Worm (Caenorhabditis elegans): ENCODE results near the gene nhr-35.

The nhr-35 gene

ce11 chrX:4549853-4550596 lies 17.5 kb downstream of the nhr-35 start, which contains the start of gene C07A12.18 (continued):
- TF ChIP-seq dsc-1 (tag; optimal IDR thresholded peaks at IDR 0.05), result no peak
- TF ChIP-seq unc-30 (tag; optimal IDR thresholded peaks at IDR 0.05), result no peak
- no peak for TF ChIP-seq lin-39 (tag; optimal IDR thresholded peaks at IDR 0.05)
- no peak for TF ChIP-seq lsy-2 (tag; optimal IDR thresholded peaks at IDR 0.05)

- TF ChIP-seq mdl-1 (tag; optimal IDR thresholded peaks at IDR 0.05) (peak in 1 of 2 experiments; percentile 54), C16A3.4 (tag; optimal IDR thresholded peaks at IDR 0.05) (peak; percentile 26), pqm-1 (tag; optimal IDR thresholded peaks at IDR 0.05) (no peak), nhr-20 (tag; optimal IDR thresholded peaks at IDR 0.05) (peak; percentile 52), unc-62 (GFP tag; optimal IDR thresholded peaks at IDR 0.05) (no peak), tlp-1 (tag; optimal IDR thresholded peaks at IDR 0.05) (no peak), isw-1 (GFP tag; IDR thresholded peaks at IDR 0.05) (no peak), efl-1 (optimal IDR thresholded peaks at IDR 0.05) (no peak), efl-1 (GFP tag; optimal IDR thresholded peaks at IDR 0.05 in 1 of 2) (no peak), tbx-2 (tag; optimal IDR thresholded peaks at IDR 0.05) (no peak), blmp-1 (tag; optimal IDR thresholded peaks at IDR 0.05) (peak; percentile 94), hlh-4 (tag; optimal IDR thresholded peaks at IDR 0.05) (no peak), zag-1 (tag; optimal IDR thresholded peaks at IDR 0.05) (no peak), mep-1 (tag; optimal IDR thresholded peaks at IDR 0.05) (no peak), grh-1 (GFP tag; IDR thresholded peaks at IDR 0.05) (peak; percentile 54; the same call in 1 of the 2 replicates), elt-3 (tag; optimal IDR thresholded peaks at IDR 0.05) (peak; percentile 6 to 74 (median 33)), nhr-11 (tag; optimal IDR thresholded peaks at IDR 0.05) (no peak), efl-3 (GFP tag; optimal IDR thresholded peaks at IDR 0.05) (no peak), fkh-4 (tag; optimal IDR thresholded peaks at IDR 0.05; ENCODE audit: borderline replicate concordance) (no peak), unc-86 (tag; optimal IDR thresholded peaks at IDR 0.05) (no peak), snpc-4 (tag; optimal IDR thresholded peaks at IDR 0.05) (no peak), C04F5.9 (tag; optimal IDR thresholded peaks at IDR 0.05) (no peak), dpl-1 (GFP tag; optimal IDR thresholded peaks at IDR 0.05) (peak in 1 of 3 experiments; percentile 3), nhr-84 (tag; optimal IDR thresholded peaks at IDR 0.05) (no peak), nhr-76 (tag; optimal IDR thresholded peaks at IDR 0.05) (no peak), egl-13 (tag; optimal IDR thresholded peaks at IDR 0.05) (no peak), ets-5 (GFP tag; IDR thresholded peaks at IDR 0.05) (no peak), skn-1 (tag; optimal IDR thresholded peaks at IDR 0.05) (no peak), ztf-11 (tag; optimal IDR thresholded peaks at IDR 0.05) (no peak), nhr-77 (tag; optimal IDR thresholded peaks at IDR 0.05) (no peak), egl-27 (tag; optimal IDR thresholded peaks at IDR 0.05) (peak; percentile 10 to 41), zip-4 (GFP tag; optimal IDR thresholded peaks at IDR 0.05) (no peak), nhr-85 (tag) (peak; percentile 95), unc-30 (tag; optimal IDR thresholded peaks at IDR 0.05) (no peak), aly-2 (tag; optimal IDR thresholded peaks at IDR 0.05) (no peak), F16B12.6 (tag; optimal IDR thresholded peaks at IDR 0.05) (no peak), fkh-10 (GFP tag; optimal IDR thresholded peaks at IDR 0.05) (no peak), ama-1 (optimal IDR thresholded peaks at IDR 0.05) (no peak), alr-1 (tag; optimal IDR thresholded peaks at IDR 0.05; ENCODE audit: borderline replicate concordance) (no peak), ceh-82 (tag; optimal IDR thresholded peaks at IDR 0.05) (no peak), nhr-71 (tag; optimal IDR thresholded peaks at IDR 0.05) (peak; percentile 56), nhr-28 (tag; optimal IDR thresholded peaks at IDR 0.05) (no peak), lin-13 (GFP tag; optimal IDR thresholded peaks at IDR 0.05) (no peak), vab-15 (tag; optimal IDR thresholded peaks at IDR 0.05) (peak; percentile 28), lin-15B (tag; optimal IDR thresholded peaks at IDR 0.05) (no peak), ceh-88 (GFP tag; IDR thresholded peaks at IDR 0.05) (no peak), pag-3 (tag; optimal IDR thresholded peaks at IDR 0.05; ENCODE audit: borderline replicate concordance, insufficient read depth) (no peak), C34B4.2 (tag; optimal IDR thresholded peaks at IDR 0.05) (no peak)
Measured at ce11 chrX:4550987-4551386, 18.5 kb downstream of the nhr-35 start.
